Worm (Caenorhabditis elegans): Measurements from ENCODE around the gene svh-2.
A peak's percentile ranks its signal among the peaks of the same experiment; 100 is the strongest.

The svh-2 gene

ce11 chrX:6593178-6593786, 40.2 kb downstream of the svh-2 start:
- TF ChIP-seq egl-13 (tag; optimal IDR thresholded peaks at IDR 0.05): no peak
- TF ChIP-seq tbx-2 (tag; optimal IDR thresholded peaks at IDR 0.05): peak; percentile 67
- TF ChIP-seq efl-3 (GFP tag; optimal IDR thresholded peaks at IDR 0.05): no peak
- TF ChIP-seq pqm-1 (tag; optimal IDR thresholded peaks at IDR 0.05): no peak
- TF ChIP-seq jun-1 (tag; optimal IDR thresholded peaks at IDR 0.05): peak; percentile 37
- peak; percentile 44 for TF ChIP-seq fos-1 (tag; optimal IDR thresholded peaks at IDR 0.05)
- TF ChIP-seq unc-30 (tag; optimal IDR thresholded peaks at IDR 0.05): no peak
- no peak for TF ChIP-seq isw-1 (GFP tag; IDR thresholded peaks at IDR 0.05)
- peak; percentile 13 for TF ChIP-seq unc-130 (tag; optimal IDR thresholded peaks at IDR 0.05)
- TF ChIP-seq ces-1 (GFP tag; optimal IDR thresholded peaks at IDR 0.05): no peak
- TF ChIP-seq ceh-63 (GFP tag; optimal IDR thresholded peaks at IDR 0.05): no peak
- TF ChIP-seq dsc-1 (tag; optimal IDR thresholded peaks at IDR 0.05): peak; percentile 79
- peak; percentile 20 for TF ChIP-seq blmp-1 (tag; optimal IDR thresholded peaks at IDR 0.05)
- peak; percentile 43 to 55 (median 50) for TF ChIP-seq ceh-82 (tag; optimal IDR thresholded peaks at IDR 0.05)
- no peak for TF ChIP-seq nhr-237 (tag; optimal IDR thresholded peaks at IDR 0.05)
- TF ChIP-seq C16A3.4 (tag; optimal IDR thresholded peaks at IDR 0.05): peak; percentile 71
- TF ChIP-seq irx-1 (tag; optimal IDR thresholded peaks at IDR 0.05): peak; percentile 58
- peak; percentile 33 to 67 for TF ChIP-seq lsy-2 (tag; optimal IDR thresholded peaks at IDR 0.05)
- peak; percentile 71 for TF ChIP-seq nhr-20 (tag; optimal IDR thresholded peaks at IDR 0.05)
- peak; percentile 14 for TF ChIP-seq hpl-2 (GFP tag; optimal IDR thresholded peaks at IDR 0.05)
- peak; percentile 25 for TF ChIP-seq sup-37 (GFP tag; optimal IDR thresholded peaks at IDR 0.05)
- no peak for TF ChIP-seq C34B4.2 (tag; optimal IDR thresholded peaks at IDR 0.05)
- TF ChIP-seq elt-2 (tag; optimal IDR thresholded peaks at IDR 0.05): peak; percentile 33
- TF ChIP-seq hlh-4 (tag; optimal IDR thresholded peaks at IDR 0.05): no peak
- peak; percentile 76 for TF ChIP-seq swsn-7 (tag; optimal IDR thresholded peaks at IDR 0.05)
- peak; percentile 76 for TF ChIP-seq nhr-19 (GFP tag; conservative IDR thresholded peaks at IDR 0.05)
- TF ChIP-seq ceh-90 (tag; optimal IDR thresholded peaks at IDR 0.05): no peak
- TF ChIP-seq snpc-4 (tag; optimal IDR thresholded peaks at IDR 0.05): peak; percentile 36
- no peak for TF ChIP-seq egl-27 (tag; optimal IDR thresholded peaks at IDR 0.05)
- 0 out of 2 replicates have a peak, but pooled peaks have one; percentile 19 for TF ChIP-seq grh-1 (GFP tag; IDR thresholded peaks at IDR 0.05)
- TF ChIP-seq lin-13 (GFP tag; optimal IDR thresholded peaks at IDR 0.05): no peak
- peak; percentile 83 for TF ChIP-seq xbp-1 (tag; optimal IDR thresholded peaks at IDR 0.05)
- peak; percentile 25 for TF ChIP-seq fkh-10 (GFP tag; optimal IDR thresholded peaks at IDR 0.05)
- no peak for TF ChIP-seq ama-1 (optimal IDR thresholded peaks at IDR 0.05)
- no peak for TF ChIP-seq lin-15B (tag; optimal IDR thresholded peaks at IDR 0.05)
- peak; percentile 60 for TF ChIP-seq nhr-77 (tag; optimal IDR thresholded peaks at IDR 0.05)
- no peak for TF ChIP-seq mef-2 (tag; optimal IDR thresholded peaks at IDR 0.05)
- no peak for TF ChIP-seq dpl-1 (GFP tag; optimal IDR thresholded peaks at IDR 0.05)
- peak; percentile 70 for TF ChIP-seq mep-1 (tag; optimal IDR thresholded peaks at IDR 0.05)
- no peak for TF ChIP-seq ceh-88 (GFP tag; IDR thresholded peaks at IDR 0.05)
- TF ChIP-seq ztf-11 (tag; optimal IDR thresholded peaks at IDR 0.05): no peak
- TF ChIP-seq lin-39 (tag; optimal IDR thresholded peaks at IDR 0.05): no peak
- no peak for TF ChIP-seq ceh-8 (GFP tag; optimal IDR thresholded peaks at IDR 0.05)
- TF ChIP-seq alr-1 (tag; optimal IDR thresholded peaks at IDR 0.05; ENCODE audit: borderline replicate concordance): no peak
- TF ChIP-seq nhr-11 (tag; optimal IDR thresholded peaks at IDR 0.05): no peak
- TF ChIP-seq ets-5 (GFP tag; IDR thresholded peaks at IDR 0.05): no peak
- TF ChIP-seq sox-4 (tag; optimal IDR thresholded peaks at IDR 0.05): no peak
- no peak for TF ChIP-seq nhr-84 (tag; optimal IDR thresholded peaks at IDR 0.05)
- peak; percentile 77 for TF ChIP-seq nhr-71 (tag; optimal IDR thresholded peaks at IDR 0.05)
- TF ChIP-seq ztf-4 (tag; optimal IDR thresholded peaks at IDR 0.05): peak; percentile 9
- no peak for TF ChIP-seq unc-98 (GFP tag; IDR thresholded peaks at IDR 0.05)
- no peak for TF ChIP-seq fkh-4 (tag; optimal IDR thresholded peaks at IDR 0.05; ENCODE audit: borderline replicate concordance)
- no peak for TF ChIP-seq fkh-8 (tag; optimal IDR thresholded peaks at IDR 0.05)
